Worm (Caenorhabditis elegans) whole organism, midembryonic: ENCODE results near the gene mnr-1.

ENCODE experiments used
- klf-2 ChIP-seq: fragments of 200-800 bp; sonication (Bioruptor generic); conservative IDR thresholded peaks from 2 replicates; pipeline ENCODE4 v1.3.6; 2022; ENCODE audit warnings: missing genetic modification reagents, missing genetic modification characterization, missing compliant biosample characterization
- med-1 ChIP-seq: sonication (generic microtip); optimal IDR thresholded peaks from 2 replicates; lab custom pipeline; 2017; ENCODE audit warnings: missing genetic modification characterization, mild to moderate bottlenecking, missing compliant biosample characterization, antibody characterized with exemption, missing genetic modification reagents; ENCODE audit not compliant: insufficient read depth
- ref-1 ChIP-seq: fragments of 200-800 bp; sonication (Bioruptor generic); conservative IDR thresholded peaks from 2 replicates; pipeline ENCODE4 v1.3.6; 2022; ENCODE audit warnings: missing genetic modification reagents, missing genetic modification characterization, missing compliant biosample characterization
- ztf-23 ChIP-seq: fragments of 200-800 bp; sonication (Bioruptor generic); IDR thresholded peaks from 2 replicates; pipeline ENCODE4 v1.3.6; 2022; ENCODE audit warnings: missing genetic modification reagents, missing genetic modification characterization, missing compliant biosample characterization

- TF ChIP-seq ref-1 (GFP tag; lab: Robert Waterston, UW) (no peak), med-1 (GFP tag; lab: Kevin White, UChicago) (no peak), klf-2 (no peak), ztf-23 (GFP tag; lab: Robert Waterston, UW) (no peak)
These were observed 12.6 kb upstream of the mnr-1 start, which contains the start of gene srxa-15 for ce11 chrV:20641896-20642295.
